Worm (Caenorhabditis elegans) whole organism, L3 larva: Measurements from ENCODE around the gene tbc-14.
A peak's percentile ranks its signal among the peaks of the same experiment; 100 is the strongest.

ENCODE experiments used
- R02D3.7 ChIP-seq: fragments of 150-350 bp; optimal IDR thresholded peaks from 2 replicates; lab custom pipeline; 2014; ENCODE audit warnings: missing biosample characterization, missing genetic modification characterization
- ZK546.5 ChIP-seq: sonication (generic microtip); optimal IDR thresholded peaks from 2 replicates; lab custom pipeline; 2017; ENCODE audit warnings: missing biosample characterization, missing genetic modification characterization
- aly-2 ChIP-seq: fragments of 150-350 bp; optimal IDR thresholded peaks from 2 replicates; lab custom pipeline; 2014; ENCODE audit warnings: missing biosample characterization, missing genetic modification characterization
- ama-1 ChIP-seq: fragments of 150-350 bp; optimal IDR thresholded peaks from 2 replicates; lab custom pipeline; 2018
- ceh-16 ChIP-seq: sonication (generic microtip); optimal IDR thresholded peaks from 2 replicates; lab custom pipeline; 2017; ENCODE audit warnings: missing biosample characterization, missing genetic modification characterization
- ceh-28 ChIP-seq: fragments of 150-350 bp; optimal IDR thresholded peaks from 2 replicates; lab custom pipeline; 2014; ENCODE audit warnings: missing biosample characterization, missing genetic modification reagents, missing genetic modification characterization
- ceh-82 ChIP-seq: fragments of 150-350 bp; optimal IDR thresholded peaks from 2 replicates; lab custom pipeline; 2014; ENCODE audit warnings: missing biosample characterization, missing genetic modification characterization
- ceh-9 ChIP-seq: sonication (generic microtip); optimal IDR thresholded peaks from 2 replicates; lab custom pipeline; 2018; ENCODE audit warnings: missing biosample characterization, missing genetic modification characterization
- daf-12 ChIP-seq: fragments of 150-350 bp; optimal IDR thresholded peaks from 2 replicates; lab custom pipeline; 2014; ENCODE audit warnings: missing biosample characterization, missing genetic modification reagents, missing genetic modification characterization
- egl-27 ChIP-seq: sonication (generic microtip); optimal IDR thresholded peaks from 4 replicates; lab custom pipeline; 2017; ENCODE audit warnings: missing biosample characterization, missing genetic modification reagents, missing genetic modification characterization
- egl-5 ChIP-seq: fragments of 150-350 bp; optimal IDR thresholded peaks from 2 replicates; lab custom pipeline; 2017; ENCODE audit warnings: missing biosample characterization, missing genetic modification reagents, missing genetic modification characterization, inconsistent platforms
- elt-1 ChIP-seq: fragments of 150-350 bp; optimal IDR thresholded peaks from 2 replicates; lab custom pipeline; 2014; ENCODE audit warnings: missing biosample characterization, missing genetic modification characterization
- elt-2 ChIP-seq: sonication (generic microtip); optimal IDR thresholded peaks from 2 replicates; lab custom pipeline; 2016; ENCODE audit warnings: missing genetic modification reagents, mild to moderate bottlenecking, missing genetic modification characterization, missing compliant biosample characterization
- elt-3 ChIP-seq, 3 experiments: fragments of 150-350 bp in 1 of 3; sonication (generic microtip) in 2 of 3; optimal IDR thresholded peaks; 2 replicates in 2 of 3; 4 replicates in 1 of 3; lab custom pipeline; 2014 to 2017; ENCODE audit warnings: missing biosample characterization in 3 of 3, missing genetic modification characterization in 3 of 3
- eor-1 ChIP-seq, 2 experiments: fragments of 150-350 bp; optimal IDR thresholded peaks; 2 replicates each; lab custom pipeline; 2014 to 2018; ENCODE audit warnings: missing biosample characterization in 2 of 2, missing genetic modification characterization in 2 of 2
- fkh-10 ChIP-seq: sonication (generic microtip); optimal IDR thresholded peaks from 2 replicates; lab custom pipeline; 2017; ENCODE audit warnings: missing biosample characterization, missing genetic modification reagents, missing genetic modification characterization
- fkh-2 ChIP-seq: fragments of 150-350 bp; optimal IDR thresholded peaks from 2 replicates; lab custom pipeline; 2014; ENCODE audit warnings: missing biosample characterization, missing genetic modification reagents, missing genetic modification characterization
- fos-1 ChIP-seq: fragments of 150-350 bp; optimal IDR thresholded peaks from 2 replicates; lab custom pipeline; 2014; ENCODE audit warnings: missing biosample characterization, missing genetic modification characterization
- hmg-11 ChIP-seq: sonication (generic microtip); optimal IDR thresholded peaks from 2 replicates; lab custom pipeline; 2016; ENCODE audit warnings: missing genetic modification characterization, missing compliant biosample characterization
- jun-1 ChIP-seq: fragments of 150-350 bp; optimal IDR thresholded peaks from 2 replicates; lab custom pipeline; 2014; ENCODE audit warnings: missing biosample characterization, missing genetic modification reagents, missing genetic modification characterization
- lin-15B ChIP-seq: fragments of 150-350 bp; optimal IDR thresholded peaks from 2 replicates; lab custom pipeline; 2014; ENCODE audit warnings: missing biosample characterization, missing genetic modification characterization
- lin-39 ChIP-seq: fragments of 150-350 bp; optimal IDR thresholded peaks from 2 replicates; lab custom pipeline; 2018; ENCODE audit warnings: missing biosample characterization, missing genetic modification reagents, missing genetic modification characterization
- lsy-12 ChIP-seq: sonication (generic microtip); optimal IDR thresholded peaks from 2 replicates; lab custom pipeline; 2016; ENCODE audit warnings: mild to moderate bottlenecking, missing genetic modification characterization, missing compliant biosample characterization
- mdl-1 ChIP-seq: fragments of 150-350 bp; optimal IDR thresholded peaks from 2 replicates; lab custom pipeline; 2014; ENCODE audit warnings: missing biosample characterization, missing genetic modification characterization
- mml-1 ChIP-seq: fragments of 150-350 bp; sonication (generic microtip); optimal IDR thresholded peaks from 3 replicates; lab custom pipeline; 2014; ENCODE audit warnings: missing biosample characterization, missing genetic modification characterization
- nfya-1 ChIP-seq: sonication (generic microtip); optimal IDR thresholded peaks from 2 replicates; lab custom pipeline; 2017; ENCODE audit warnings: missing genetic modification characterization, mild to moderate bottlenecking, missing compliant biosample characterization, antibody characterized with exemption, moderate library complexity; ENCODE audit not compliant: insufficient read depth
- nhr-11 ChIP-seq: fragments of 150-350 bp; optimal IDR thresholded peaks from 2 replicates; lab custom pipeline; 2014; ENCODE audit warnings: missing biosample characterization, missing genetic modification characterization
- nhr-12 ChIP-seq: fragments of 150-350 bp; optimal IDR thresholded peaks from 2 replicates; lab custom pipeline; 2014; ENCODE audit warnings: missing biosample characterization, missing genetic modification characterization
- nhr-23 ChIP-seq: fragments of 150-350 bp; optimal IDR thresholded peaks from 2 replicates; lab custom pipeline; 2014; ENCODE audit warnings: missing biosample characterization, missing genetic modification reagents, missing genetic modification characterization
- nhr-237 ChIP-seq: fragments of 150-350 bp; optimal IDR thresholded peaks from 2 replicates; lab custom pipeline; 2014; ENCODE audit warnings: missing biosample characterization, missing genetic modification characterization
- nhr-25 ChIP-seq: sonication (generic microtip); optimal IDR thresholded peaks from 2 replicates; lab custom pipeline; 2017; ENCODE audit warnings: missing biosample characterization, missing genetic modification characterization
- nhr-28 ChIP-seq: fragments of 150-350 bp; optimal IDR thresholded peaks from 2 replicates; lab custom pipeline; 2014; ENCODE audit warnings: missing biosample characterization, missing genetic modification characterization
- nhr-43 ChIP-seq: sonication (generic microtip); optimal IDR thresholded peaks from 2 replicates; lab custom pipeline; 2016; ENCODE audit warnings: mild to moderate bottlenecking, missing genetic modification characterization, missing compliant biosample characterization; ENCODE audit not compliant: poor library complexity, severe bottlenecking
- nhr-67 ChIP-seq: fragments of 150-350 bp; optimal IDR thresholded peaks from 2 replicates; lab custom pipeline; 2014; ENCODE audit warnings: missing biosample characterization, missing genetic modification characterization
- nhr-76 ChIP-seq: fragments of 150-350 bp; sonication (generic microtip); optimal IDR thresholded peaks from 5 replicates; lab custom pipeline; 2014; ENCODE audit warnings: missing biosample characterization, missing genetic modification characterization
- nhr-77 ChIP-seq: fragments of 150-350 bp; optimal IDR thresholded peaks from 2 replicates; lab custom pipeline; 2014; ENCODE audit warnings: missing biosample characterization, missing genetic modification characterization
- pha-4 ChIP-seq: fragments of 150-350 bp; optimal IDR thresholded peaks from 2 replicates; lab custom pipeline; 2014; ENCODE audit warnings: missing biosample characterization, missing genetic modification reagents, missing genetic modification characterization
- pqm-1 ChIP-seq: fragments of 150-350 bp; optimal IDR thresholded peaks from 2 replicates; lab custom pipeline; 2017; ENCODE audit warnings: missing biosample characterization, missing genetic modification characterization, inconsistent platforms
- sea-2 ChIP-seq: fragments of 150-350 bp; sonication (generic microtip); optimal IDR thresholded peaks from 4 replicates; lab custom pipeline; 2014; ENCODE audit warnings: missing biosample characterization, missing genetic modification reagents, missing genetic modification characterization
- skn-1 ChIP-seq: fragments of 150-350 bp; optimal IDR thresholded peaks from 2 replicates; lab custom pipeline; 2014; ENCODE audit warnings: missing biosample characterization, missing genetic modification characterization
- snpc-4 ChIP-seq: fragments of 150-350 bp; optimal IDR thresholded peaks from 2 replicates; lab custom pipeline; 2014; ENCODE audit warnings: missing biosample characterization, missing genetic modification characterization
- tbx-2 ChIP-seq: sonication (generic microtip); optimal IDR thresholded peaks from 2 replicates; lab custom pipeline; 2016; ENCODE audit warnings: mild to moderate bottlenecking, missing genetic modification characterization, missing compliant biosample characterization
- unc-39 ChIP-seq: sonication (generic microtip); optimal IDR thresholded peaks from 4 replicates; lab custom pipeline; 2017; ENCODE audit warnings: missing biosample characterization, missing genetic modification characterization
- unc-62 ChIP-seq: fragments of 150-350 bp; sonication (generic microtip); optimal IDR thresholded peaks from 4 replicates; lab custom pipeline; 2014; ENCODE audit warnings: missing biosample characterization, missing genetic modification reagents, missing genetic modification characterization
- zag-1 ChIP-seq: fragments of 150-350 bp; optimal IDR thresholded peaks from 2 replicates; lab custom pipeline; 2014; ENCODE audit warnings: missing biosample characterization, missing genetic modification characterization
- ztf-11 ChIP-seq: fragments of 150-350 bp; optimal IDR thresholded peaks from 2 replicates; lab custom pipeline; 2014; ENCODE audit warnings: missing biosample characterization, missing genetic modification characterization
- ztf-4 ChIP-seq: fragments of 150-350 bp; optimal IDR thresholded peaks from 2 replicates; lab custom pipeline; 2014; ENCODE audit warnings: missing biosample characterization, missing genetic modification characterization

tbc-14 gene

ce11 chrII:13460592-13461395, 13.4 kb upstream of the tbc-14 start, which contains the start of gene pqn-27:
Gene pqn-27 (minus strand): TSS chrII:13460642.
- no peak for TF ChIP-seq sea-2 (GFP tag; lab: Kevin White, UChicago)
- no peak for TF ChIP-seq fos-1 (tag; lab: Kevin White, UChicago)
- no peak for TF ChIP-seq ZK546.5 (tag; lab: Kevin White, UChicago)
- peak; percentile 80 for TF ChIP-seq nhr-43 (tag; lab: Kevin White, UChicago)
- no peak for TF ChIP-seq mml-1 (tag; lab: Kevin White, UChicago)
- no peak for TF ChIP-seq nhr-67 (tag; lab: Kevin White, UChicago)
- no peak for TF ChIP-seq fkh-10 (GFP tag; lab: Kevin White, UChicago)
- no peak for TF ChIP-seq daf-12 (tag; lab: Kevin White, UChicago)
- TF ChIP-seq mdl-1 (tag; lab: Kevin White, UChicago): no peak
- TF ChIP-seq nhr-23 (tag; lab: Kevin White, UChicago): peak; percentile 73
- TF ChIP-seq nfya-1: peak; percentile 70
- TF ChIP-seq elt-2 (tag; lab: Kevin White, UChicago): peak; percentile 60
- TF ChIP-seq ztf-11: no peak
- TF ChIP-seq pqm-1 (tag; lab: Kevin White, UChicago): peak; percentile 61
- TF ChIP-seq ztf-4: peak; percentile 78
- no peak for TF ChIP-seq egl-27
- TF ChIP-seq ceh-16 (tag; lab: Kevin White, UChicago): no peak
- no peak for TF ChIP-seq ceh-82 (tag; lab: Kevin White, UChicago)
- no peak for TF ChIP-seq eor-1 (tag; optimal IDR thresholded peaks at IDR 0.05; lab: Kevin White, UChicago)
- TF ChIP-seq ama-1 (lab: Kevin White, UChicago): peak; percentile 96
- no peak for TF ChIP-seq elt-1
- no peak for TF ChIP-seq nhr-12 (tag; lab: Kevin White, UChicago)
- peak; percentile 76 for TF ChIP-seq nhr-77
- no peak for TF ChIP-seq ceh-9
- TF ChIP-seq lin-15B (tag; lab: Kevin White, UChicago): peak; percentile 56
- TF ChIP-seq ceh-28 (tag; lab: Kevin White, UChicago): peak; percentile 80
- peak; percentile 34 for TF ChIP-seq hmg-11 (tag; lab: Kevin White, UChicago)
- peak; percentile 89 for TF ChIP-seq egl-5
- no peak for TF ChIP-seq nhr-11 (tag; lab: Kevin White, UChicago)
- TF ChIP-seq nhr-76: no peak
- TF ChIP-seq tbx-2 (tag; lab: Kevin White, UChicago): peak; percentile 59
- TF ChIP-seq fkh-2 (tag; lab: Kevin White, UChicago): no peak
- peak; percentile 6 for TF ChIP-seq jun-1 (tag; lab: Kevin White, UChicago)
- no peak for TF ChIP-seq R02D3.7 (tag; lab: Kevin White, UChicago)
- TF ChIP-seq snpc-4: no peak
- peak; percentile 70 for TF ChIP-seq nhr-25 (tag; lab: Kevin White, UChicago)
- peak; percentile 44 for TF ChIP-seq skn-1
- peak; percentile 91 for TF ChIP-seq lsy-12 (tag; lab: Kevin White, UChicago)
- peak in 1 of 3 experiments; percentile 86 for TF ChIP-seq elt-3 (tag; optimal IDR thresholded peaks at IDR 0.05; lab: Kevin White, UChicago)
- peak; percentile 34 for TF ChIP-seq lin-39 (tag; lab: Kevin White, UChicago)
- peak; percentile 65 for TF ChIP-seq pha-4 (tag; lab: Kevin White, UChicago)
- TF ChIP-seq nhr-28 (tag; lab: Kevin White, UChicago): no peak
- TF ChIP-seq aly-2 (tag; lab: Kevin White, UChicago): no peak
- TF ChIP-seq nhr-237 (tag; lab: Kevin White, UChicago): no peak
- no peak for TF ChIP-seq zag-1 (tag; lab: Kevin White, UChicago)
- no peak for TF ChIP-seq unc-39 (tag; lab: Kevin White, UChicago)
- TF ChIP-seq unc-62 (GFP tag; lab: Kevin White, UChicago): no peak
